Fruit fly (Drosophila melanogaster): ENCODE measurements around the gene alpha-Man-Ib.

alpha-Man-Ib gene

DNA sequence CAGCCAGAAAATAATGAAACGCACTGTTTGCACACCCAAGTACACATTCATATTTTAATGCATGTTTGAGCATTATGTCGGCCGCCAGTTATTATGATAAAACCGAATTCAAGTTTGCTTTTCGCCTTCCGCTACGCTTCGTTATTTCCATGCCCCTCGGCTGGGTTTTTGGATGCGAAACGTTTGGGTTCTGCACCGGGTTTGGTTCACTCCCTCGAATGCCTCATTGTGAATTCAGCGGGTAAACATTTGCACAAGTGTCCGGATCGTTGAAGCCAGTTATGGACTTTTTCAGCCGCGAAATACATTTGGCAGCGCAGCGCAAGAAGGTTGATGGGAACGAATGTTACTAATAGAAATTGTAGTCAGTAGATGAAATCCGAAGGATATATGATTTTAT, 41.5 kb downstream of the alpha-Man-Ib start:
- TF ChIP-seq Med (GFP tag) = peak; percentile 53
- peak; percentile 9; the same call in 1 of the 2 replicates for TF ChIP-seq vvl (GFP tag; IDR thresholded peaks at IDR 0.05)
- peak; percentile 15 for TF ChIP-seq wek (GFP tag; optimal IDR thresholded peaks at IDR 0.05)
- peak; percentile 20 for TF ChIP-seq ATbp (GFP tag; optimal IDR thresholded peaks at IDR 0.05)
- peak; percentile 24 for TF ChIP-seq sens (GFP tag)
- 0 out of 3 replicates have a peak, but pooled peaks have one; percentile 28 for TF ChIP-seq CG11695 (GFP tag; IDR thresholded peaks at IDR 0.05)
- no peak for TF ChIP-seq sens-2 (GFP tag; IDR thresholded peaks at IDR 0.05)
- TF ChIP-seq lab (GFP tag; optimal IDR thresholded peaks at IDR 0.05) = peak; percentile 13
- no peak for TF ChIP-seq D19A (tag; optimal IDR thresholded peaks at IDR 0.05)

DNA sequence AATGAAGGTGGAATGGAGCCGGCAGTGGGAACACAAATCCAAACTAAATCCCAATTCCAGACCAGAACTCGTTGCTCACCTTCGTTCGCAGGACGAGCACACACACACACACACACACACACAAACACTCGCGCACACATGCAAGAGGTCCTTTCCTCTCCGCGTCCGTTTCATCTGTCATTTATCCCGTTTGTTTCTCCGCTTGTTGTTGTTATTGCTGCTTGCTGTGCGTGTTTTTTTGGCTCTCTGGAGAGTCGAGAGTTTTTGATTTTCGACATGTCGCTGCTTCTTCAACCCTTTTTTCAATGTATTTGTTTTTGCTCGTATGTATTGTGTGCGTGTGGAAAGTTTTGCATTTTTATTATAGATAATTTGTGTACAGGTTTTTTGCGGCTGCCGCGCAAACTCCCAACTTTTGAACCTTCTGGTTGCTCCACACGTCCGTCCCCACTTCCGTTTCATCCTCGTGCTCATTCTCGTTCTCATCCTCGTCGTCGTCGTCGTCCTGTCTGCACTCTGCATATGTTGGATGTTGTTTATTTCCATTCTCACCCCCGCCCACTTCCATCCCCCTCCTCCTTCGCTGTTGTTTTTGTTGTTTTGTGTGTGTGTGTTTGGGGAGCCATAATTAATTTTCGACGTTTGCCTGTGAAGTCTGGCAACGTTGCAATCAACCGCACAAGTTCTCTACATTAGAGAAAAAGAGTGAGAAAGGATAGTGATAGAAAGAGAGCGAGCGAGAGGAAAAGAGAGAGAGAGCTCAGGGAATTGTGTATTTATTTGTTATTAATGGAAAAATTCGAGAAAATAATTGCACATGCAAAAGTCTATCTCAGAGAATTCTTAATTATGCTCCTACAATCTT, 43.2 kb downstream of the alpha-Man-Ib start:
- TF ChIP-seq ham (GFP tag; IDR thresholded peaks at IDR 0.05) = no peak
- TF ChIP-seq vvl (GFP tag; IDR thresholded peaks at IDR 0.05) = no peak
- no peak for TF ChIP-seq Hr3 (GFP tag; optimal IDR thresholded peaks at IDR 0.05)
- no peak for TF ChIP-seq aop (GFP tag; IDR thresholded peaks at IDR 0.05)
- TF ChIP-seq CG4360 (GFP tag; IDR thresholded peaks at IDR 0.05) = peak; percentile 91
- TF ChIP-seq CG12219 (GFP tag; optimal IDR thresholded peaks at IDR 0.05) = no peak
- no peak for TF ChIP-seq hb (GFP tag; IDR thresholded peaks at IDR 0.05; ENCODE audit: partially characterized antibody)
- 0 out of 2 replicates have a peak, but pooled peaks have one; percentile 11 for TF ChIP-seq bbx (GFP tag; IDR thresholded peaks at IDR 0.05; ENCODE audit: partially characterized antibody)
- TF ChIP-seq vnd (GFP tag; IDR thresholded peaks at IDR 0.05; ENCODE audit: partially characterized antibody) = no peak
- 0 out of 3 replicates have a peak, but pooled peaks have one; percentile 21 for TF ChIP-seq Optix (GFP tag; IDR thresholded peaks at IDR 0.05)
- no peak for TF ChIP-seq Rx (GFP tag; IDR thresholded peaks at IDR 0.05)
- TF ChIP-seq ssp (GFP tag; IDR thresholded peaks at IDR 0.05) = no peak
- no peak for TF ChIP-seq Bgb (GFP tag; IDR thresholded peaks at IDR 0.05; ENCODE audit: partially characterized antibody)
- peak; percentile 38 for TF ChIP-seq ewg (GFP tag; optimal IDR thresholded peaks at IDR 0.05)
- no peak for TF ChIP-seq Bdp1 (GFP tag; optimal IDR thresholded peaks at IDR 0.05)
- TF ChIP-seq Deaf1 (tag; optimal IDR thresholded peaks at IDR 0.05) = peak; percentile 5
- no peak for TF ChIP-seq CG3847 (GFP tag; IDR thresholded peaks at IDR 0.05)
- TF ChIP-seq kah (GFP tag; optimal IDR thresholded peaks at IDR 0.05) = no peak
- no peak for TF ChIP-seq Gug (GFP tag; IDR thresholded peaks at IDR 0.05)
- peak; percentile 74 for TF ChIP-seq pfk (GFP tag; optimal IDR thresholded peaks at IDR 0.05)
- TF ChIP-seq chm (GFP tag; IDR thresholded peaks at IDR 0.05) = 0 out of 2 replicates have a peak, but pooled peaks have one; percentile 10
- peak in 1 of 2 experiments; percentile 35 for TF ChIP-seq Hr51 (GFP tag; optimal IDR thresholded peaks at IDR 0.05)
- no peak for TF ChIP-seq tup (GFP tag; optimal IDR thresholded peaks at IDR 0.05)
- no peak for TF ChIP-seq Gsc (GFP tag; IDR thresholded peaks at IDR 0.05)
- TF ChIP-seq Dref (GFP tag; IDR thresholded peaks at IDR 0.05) = no peak
- TF ChIP-seq CG14050 (GFP tag; IDR thresholded peaks at IDR 0.05) = no peak
- TF ChIP-seq Med (GFP tag) = peak; percentile 24
- TF ChIP-seq CG15696 (tag; optimal IDR thresholded peaks at IDR 0.05) = no peak
- no peak for TF ChIP-seq CG7745 (tag; optimal IDR thresholded peaks at IDR 0.05)
- no peak for TF ChIP-seq BEAF-32 (GFP tag; optimal IDR thresholded peaks at IDR 0.05)
- no peak for TF ChIP-seq sob (GFP tag; IDR thresholded peaks at IDR 0.05)
- TF ChIP-seq CG10366 (GFP tag; IDR thresholded peaks at IDR 0.05) = 0 out of 2 replicates have a peak, but pooled peaks have one; percentile 0
- peak in 1 of 2 experiments; percentile 66 for TF ChIP-seq tll (GFP tag; optimal IDR thresholded peaks at IDR 0.05)
- 0 out of 2 replicates have a peak, but pooled peaks have one; percentile 32 for TF ChIP-seq CG32767 (GFP tag; IDR thresholded peaks at IDR 0.05)
- peak; percentile 94 for TF ChIP-seq Kr (GFP tag; optimal IDR thresholded peaks at IDR 0.05)
- no peak for TF ChIP-seq NC2α (GFP tag; optimal IDR thresholded peaks at IDR 0.05)
- no peak for TF ChIP-seq CG8089 (GFP tag; optimal IDR thresholded peaks at IDR 0.05)
- peak; percentile 77 for TF ChIP-seq Ets65A (GFP tag)
- no peak for TF ChIP-seq tio (GFP tag; optimal IDR thresholded peaks at IDR 0.05)
- peak; percentile 75 for TF ChIP-seq cg (GFP tag; optimal IDR thresholded peaks at IDR 0.05)
